Fruit fly (Drosophila melanogaster): ENCODE results near the gene SAK.

DNA sequence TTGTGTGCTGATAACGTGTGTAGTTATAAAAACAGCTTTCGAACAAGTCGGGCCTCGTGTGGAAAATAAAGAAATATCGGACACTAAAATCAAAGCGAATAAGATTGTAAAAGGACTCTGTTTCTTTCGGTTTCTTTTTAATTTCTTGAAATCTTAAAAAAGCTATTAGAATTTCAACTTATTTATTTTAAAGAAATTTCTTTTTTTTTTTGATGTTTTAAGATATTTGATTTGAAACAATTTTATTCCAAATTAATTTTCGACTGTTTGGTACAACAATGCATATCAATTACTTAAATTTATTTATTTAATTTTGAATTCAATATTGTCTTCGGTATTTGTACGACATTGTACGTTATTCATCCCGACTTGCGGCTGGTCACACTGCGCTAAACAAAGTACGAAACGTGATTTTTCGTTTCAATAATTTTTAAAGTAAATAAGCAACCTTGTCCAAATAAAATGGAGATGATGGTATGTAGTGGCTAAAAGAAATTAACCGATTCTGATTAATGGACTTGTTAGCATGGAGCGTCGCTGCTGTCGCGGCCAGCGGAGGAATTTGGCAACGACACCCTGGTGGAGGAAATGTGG lies 22.9 kb downstream of the SAK start, which contains the start of the genes CG7202 and CG7519:
- TF ChIP-seq ttk (optimal IDR thresholded peaks at IDR 0.05) (no peak), h (optimal IDR thresholded peaks at IDR 0.05) (no peak), psq (optimal IDR thresholded peaks at IDR 0.05) (no peak), Myc (optimal IDR thresholded peaks at IDR 0.05) (no peak)

All from Kc167 (cell line).